Fruit fly (Drosophila melanogaster): ENCODE measurements around the gene pug.

pug gene

DNA sequence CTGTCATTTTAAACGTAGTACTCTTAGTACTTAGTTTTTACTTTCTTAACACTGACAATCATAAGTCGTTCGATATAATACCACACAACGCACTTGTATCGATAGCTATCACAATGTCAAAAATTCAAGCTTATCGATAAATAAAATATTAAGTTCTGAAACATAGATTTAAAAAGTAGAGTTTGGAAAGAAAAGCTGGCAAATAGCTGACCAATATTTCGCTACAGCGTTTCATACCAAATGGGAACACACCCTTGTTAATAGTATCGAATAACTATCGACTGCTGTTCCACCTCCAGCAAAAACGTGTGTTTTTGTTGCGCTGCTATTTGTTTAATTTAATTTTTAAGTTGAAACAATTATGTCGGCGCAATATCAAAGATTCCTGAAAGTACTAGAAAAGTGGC lies at the start of gene pug, which contains the start of the genes CG14683 and CG46459:
Gene pug, plus strand, starts transcription at position 164 of the 407 bp plus-strand sequence.
Gene CG14683, plus strand, starts transcription at position 277 of the 407 bp plus-strand sequence.
Gene CG46459, plus strand, starts transcription at position 277 of the 407 bp plus-strand sequence.
- TF ChIP-seq usp (GFP tag; optimal IDR thresholded peaks at IDR 0.05) (no peak), psq (optimal IDR thresholded peaks at IDR 0.05) (no peak), EcR (GFP tag; optimal IDR thresholded peaks at IDR 0.05) (no peak), CG8478 (optimal IDR thresholded peaks at IDR 0.05) (no peak), Dll (optimal IDR thresholded peaks at IDR 0.05) (no peak), pan (optimal IDR thresholded peaks at IDR 0.05) (no peak)

DNA sequence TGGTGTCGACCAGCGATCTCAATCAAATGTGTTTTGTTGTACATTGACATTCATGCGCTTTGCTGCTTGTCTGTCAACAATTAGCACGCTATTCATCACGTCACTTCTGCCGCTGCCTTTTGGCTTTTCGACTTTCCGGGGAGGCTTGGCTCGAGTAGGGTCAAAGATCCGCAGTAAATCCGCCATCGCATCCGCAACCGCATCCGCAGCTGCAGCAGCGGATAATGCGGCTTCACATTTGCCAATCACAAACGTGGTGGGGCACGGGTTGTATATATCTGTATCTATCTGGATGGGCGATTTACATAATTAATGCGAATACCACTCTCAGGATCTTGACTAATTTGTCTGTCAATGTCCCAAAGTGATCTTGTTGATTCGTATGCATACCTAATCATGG lies 49.2 kb upstream of the pug start:
- no peak for TF ChIP-seq psq (optimal IDR thresholded peaks at IDR 0.05)
- TF ChIP-seq usp (GFP tag; optimal IDR thresholded peaks at IDR 0.05): no peak
- TF ChIP-seq Dll (optimal IDR thresholded peaks at IDR 0.05): no peak
- no peak for TF ChIP-seq pan (optimal IDR thresholded peaks at IDR 0.05)
- no peak for TF ChIP-seq CG8478 (optimal IDR thresholded peaks at IDR 0.05)
- no peak for TF ChIP-seq EcR (GFP tag; optimal IDR thresholded peaks at IDR 0.05)

DNA sequence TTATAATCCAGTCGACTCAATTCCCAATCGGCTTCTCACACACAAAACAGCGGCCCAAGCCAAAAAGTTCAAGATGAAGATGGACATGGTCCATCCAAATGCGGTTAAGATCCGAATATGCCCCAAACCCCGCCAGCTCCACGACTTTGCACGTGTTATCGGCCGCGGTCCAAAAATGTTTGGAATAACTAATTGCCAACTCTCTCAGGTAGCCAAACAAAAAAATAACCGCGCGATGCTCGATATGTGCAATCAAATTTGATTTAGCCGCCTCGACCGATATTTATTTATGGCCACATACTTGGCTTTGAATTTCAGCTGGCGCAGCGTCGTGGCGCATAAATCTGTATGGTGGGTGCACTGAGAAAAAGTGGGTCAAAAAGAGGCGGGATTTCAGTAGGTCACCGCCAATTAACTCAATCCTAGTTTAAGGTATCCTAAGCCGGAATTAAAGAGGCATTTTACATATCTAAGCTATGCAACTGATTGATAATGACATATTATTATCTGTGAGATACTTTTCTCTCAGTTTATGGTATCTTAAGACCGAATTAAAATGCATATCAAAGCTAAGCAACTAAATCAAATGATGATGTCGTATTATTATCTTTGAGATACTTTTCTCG lies 47.7 kb upstream of the pug start:
- TF ChIP-seq psq (optimal IDR thresholded peaks at IDR 0.05) (no peak), CG8478 (optimal IDR thresholded peaks at IDR 0.05) (no peak), EcR (GFP tag; optimal IDR thresholded peaks at IDR 0.05) (no peak), usp (GFP tag; optimal IDR thresholded peaks at IDR 0.05) (no peak), Dll (optimal IDR thresholded peaks at IDR 0.05) (no peak), pan (optimal IDR thresholded peaks at IDR 0.05) (no peak)

DNA sequence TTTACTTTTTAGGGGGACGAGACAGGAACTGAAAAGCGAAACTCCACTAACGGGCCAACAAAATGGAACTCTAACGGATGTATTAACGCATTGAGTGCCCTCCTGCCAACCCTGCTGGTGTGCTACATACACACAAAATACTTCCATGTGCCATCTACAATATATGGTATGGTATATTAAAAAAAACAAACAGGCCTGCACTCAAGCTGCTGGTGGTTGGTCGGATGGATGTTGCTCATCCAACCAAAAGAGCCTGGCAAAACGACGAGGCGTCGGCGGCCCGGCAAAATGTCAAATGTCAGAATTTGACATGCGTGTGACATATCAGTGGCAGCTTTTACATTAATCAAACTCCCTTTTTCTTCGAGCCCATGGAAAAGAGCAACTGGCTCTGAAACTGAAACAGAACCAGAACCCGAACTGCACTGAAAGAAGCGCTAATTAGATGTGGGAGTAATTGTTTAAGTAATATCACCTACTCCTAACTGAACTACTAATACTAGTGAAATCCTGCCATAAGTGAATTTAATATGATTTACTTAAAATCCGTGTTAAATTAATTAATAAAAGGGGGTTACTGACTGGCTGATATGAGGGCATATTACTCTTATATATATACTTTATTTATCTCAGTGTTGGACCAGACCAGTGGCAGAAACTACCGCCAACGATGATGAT lies 45.6 kb upstream of the pug start:
- no peak for TF ChIP-seq Dll (optimal IDR thresholded peaks at IDR 0.05)
- no peak for TF ChIP-seq psq (optimal IDR thresholded peaks at IDR 0.05)
- TF ChIP-seq CG8478 (optimal IDR thresholded peaks at IDR 0.05): no peak
- TF ChIP-seq EcR (GFP tag; optimal IDR thresholded peaks at IDR 0.05): no peak
- no peak for TF ChIP-seq usp (GFP tag; optimal IDR thresholded peaks at IDR 0.05)
- no peak for TF ChIP-seq pan (optimal IDR thresholded peaks at IDR 0.05)

DNA sequence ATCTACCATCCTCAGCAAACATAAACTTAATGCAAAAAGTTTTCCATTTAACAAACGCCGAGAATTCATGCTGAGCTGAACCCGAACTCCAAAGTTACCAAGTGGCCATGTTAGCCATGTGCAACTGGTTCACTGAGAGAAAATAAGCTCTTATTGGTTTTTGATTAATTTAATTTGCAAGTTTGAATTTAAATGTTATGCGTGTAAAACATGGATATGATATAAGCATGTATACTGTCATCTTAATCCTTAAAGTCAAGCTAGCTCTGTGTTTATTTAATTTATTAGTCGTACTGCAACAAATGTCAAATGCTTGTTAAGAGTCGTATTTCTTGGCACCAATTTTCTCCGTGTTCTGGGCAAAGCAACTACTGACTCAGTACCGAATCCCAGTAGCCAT lies 41.7 kb upstream of the pug start:
- TF ChIP-seq EcR (GFP tag; optimal IDR thresholded peaks at IDR 0.05) (no peak), pan (optimal IDR thresholded peaks at IDR 0.05) (no peak), usp (GFP tag; optimal IDR thresholded peaks at IDR 0.05) (no peak), Dll (optimal IDR thresholded peaks at IDR 0.05) (no peak), psq (optimal IDR thresholded peaks at IDR 0.05) (no peak), CG8478 (optimal IDR thresholded peaks at IDR 0.05) (no peak)

DNA sequence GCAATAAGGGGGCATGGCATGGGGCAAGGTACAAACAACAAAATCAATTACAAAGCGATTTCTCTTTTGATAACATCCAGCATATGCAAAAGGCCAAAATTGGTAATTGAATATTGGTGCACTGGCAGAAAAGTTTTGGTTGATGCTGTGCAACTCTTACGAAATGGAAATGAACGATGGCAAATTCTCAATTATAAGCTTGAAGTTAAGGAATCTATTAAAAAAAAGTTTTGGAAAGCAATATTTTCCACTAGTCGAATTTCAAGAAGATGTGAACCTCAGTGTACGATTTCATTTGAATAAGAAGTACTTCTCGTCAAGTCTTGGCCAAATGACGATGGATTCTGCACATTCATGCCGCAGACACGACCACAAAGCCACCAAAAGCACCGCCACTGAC lies 40.4 kb upstream of the pug start:
- TF ChIP-seq EcR (GFP tag; optimal IDR thresholded peaks at IDR 0.05) (no peak), Dll (optimal IDR thresholded peaks at IDR 0.05) (no peak), pan (optimal IDR thresholded peaks at IDR 0.05) (no peak), CG8478 (optimal IDR thresholded peaks at IDR 0.05) (no peak), usp (GFP tag; optimal IDR thresholded peaks at IDR 0.05) (no peak), psq (optimal IDR thresholded peaks at IDR 0.05) (no peak)

DNA sequence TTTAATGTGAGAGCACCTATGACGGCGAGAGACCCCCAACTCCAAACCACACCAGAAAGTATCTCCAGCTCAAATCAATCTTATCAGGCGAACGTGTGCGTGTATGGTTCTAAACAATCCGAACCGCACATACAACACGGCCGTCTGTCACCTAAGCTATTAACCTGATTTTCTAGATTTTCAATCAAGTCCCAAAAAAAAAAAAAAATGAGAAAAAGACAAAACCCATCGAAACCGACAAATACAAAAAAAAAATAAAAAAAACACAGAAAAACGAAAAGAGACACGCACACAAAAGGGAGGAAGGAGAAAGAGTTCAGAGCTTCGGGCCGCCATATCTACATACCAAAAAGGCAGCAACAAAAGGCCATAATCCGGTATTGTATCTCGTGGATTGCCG lies 39.8 kb upstream of the pug start:
- TF ChIP-seq pan (optimal IDR thresholded peaks at IDR 0.05) (no peak), usp (GFP tag; optimal IDR thresholded peaks at IDR 0.05) (no peak), psq (optimal IDR thresholded peaks at IDR 0.05) (no peak), CG8478 (optimal IDR thresholded peaks at IDR 0.05) (no peak), Dll (optimal IDR thresholded peaks at IDR 0.05) (no peak), EcR (GFP tag; optimal IDR thresholded peaks at IDR 0.05) (no peak)

DNA sequence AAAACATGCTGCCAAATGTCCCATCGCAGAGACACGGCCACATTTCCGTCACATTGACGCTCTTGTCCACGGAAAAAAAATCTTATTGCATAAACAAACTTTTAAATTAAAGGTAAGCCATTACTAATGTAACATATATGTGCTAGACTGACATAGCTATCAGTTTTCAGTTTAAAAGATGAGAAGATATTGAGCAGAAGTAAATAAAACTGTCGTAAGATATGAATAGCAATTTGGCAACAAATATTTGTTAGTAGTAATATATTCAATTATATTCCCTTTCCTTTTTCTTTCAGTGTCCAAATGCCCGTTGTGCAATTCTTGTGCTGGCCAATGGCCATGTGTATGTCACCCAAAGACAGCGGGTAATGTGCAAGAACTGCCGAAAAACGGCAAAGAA lies 37.6 kb upstream of the pug start:
- TF ChIP-seq usp (GFP tag; optimal IDR thresholded peaks at IDR 0.05) (no peak), CG8478 (optimal IDR thresholded peaks at IDR 0.05) (no peak), EcR (GFP tag; optimal IDR thresholded peaks at IDR 0.05) (no peak), Dll (optimal IDR thresholded peaks at IDR 0.05) (no peak), pan (optimal IDR thresholded peaks at IDR 0.05) (no peak), psq (optimal IDR thresholded peaks at IDR 0.05) (no peak)

DNA sequence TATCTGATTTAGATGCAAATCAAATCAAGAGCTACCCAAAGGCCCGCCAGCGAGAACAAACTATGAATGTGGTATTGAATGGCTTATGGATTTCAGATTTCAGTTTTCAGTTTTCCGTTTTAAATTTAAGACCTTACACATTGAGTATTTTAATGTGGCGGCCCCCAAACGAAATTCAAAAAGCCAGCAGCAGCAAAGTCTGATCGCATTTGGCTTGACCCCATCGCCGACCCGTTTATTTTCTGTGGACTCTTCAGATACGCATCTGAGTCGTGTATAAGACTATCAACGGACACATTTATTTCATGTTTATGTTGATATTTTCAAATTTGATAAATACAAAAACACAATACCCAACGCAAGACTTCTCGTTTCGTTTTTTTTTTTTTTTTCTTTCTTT lies 36.8 kb upstream of the pug start:
- TF ChIP-seq CG8478 (optimal IDR thresholded peaks at IDR 0.05): no peak
- no peak for TF ChIP-seq Dll (optimal IDR thresholded peaks at IDR 0.05)
- TF ChIP-seq psq (optimal IDR thresholded peaks at IDR 0.05): no peak
- no peak for TF ChIP-seq usp (GFP tag; optimal IDR thresholded peaks at IDR 0.05)
- TF ChIP-seq pan (optimal IDR thresholded peaks at IDR 0.05): no peak
- TF ChIP-seq EcR (GFP tag; optimal IDR thresholded peaks at IDR 0.05): no peak

DNA sequence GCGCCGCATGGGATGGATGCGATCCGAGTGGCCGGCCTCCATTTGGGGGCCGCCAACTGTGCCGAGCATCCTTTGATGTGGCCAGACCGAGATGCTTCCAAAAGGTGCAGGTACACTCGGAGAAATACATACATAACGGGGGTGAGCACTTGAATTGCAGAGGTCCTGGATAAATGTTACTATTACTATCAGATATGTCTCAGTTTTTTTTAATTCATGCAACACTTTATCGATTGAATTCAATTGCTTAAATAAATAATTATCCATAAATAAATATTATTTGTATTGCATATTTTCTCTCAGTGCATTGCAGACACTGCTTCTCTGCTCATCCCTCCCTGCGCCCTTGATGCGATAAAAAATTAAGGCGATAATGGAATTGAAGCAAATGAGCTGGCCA lies 35.2 kb upstream of the pug start:
- TF ChIP-seq EcR (GFP tag; optimal IDR thresholded peaks at IDR 0.05) (no peak), pan (optimal IDR thresholded peaks at IDR 0.05) (no peak), usp (GFP tag; optimal IDR thresholded peaks at IDR 0.05) (no peak), CG8478 (optimal IDR thresholded peaks at IDR 0.05) (no peak), psq (optimal IDR thresholded peaks at IDR 0.05) (no peak), Dll (optimal IDR thresholded peaks at IDR 0.05) (no peak)

DNA sequence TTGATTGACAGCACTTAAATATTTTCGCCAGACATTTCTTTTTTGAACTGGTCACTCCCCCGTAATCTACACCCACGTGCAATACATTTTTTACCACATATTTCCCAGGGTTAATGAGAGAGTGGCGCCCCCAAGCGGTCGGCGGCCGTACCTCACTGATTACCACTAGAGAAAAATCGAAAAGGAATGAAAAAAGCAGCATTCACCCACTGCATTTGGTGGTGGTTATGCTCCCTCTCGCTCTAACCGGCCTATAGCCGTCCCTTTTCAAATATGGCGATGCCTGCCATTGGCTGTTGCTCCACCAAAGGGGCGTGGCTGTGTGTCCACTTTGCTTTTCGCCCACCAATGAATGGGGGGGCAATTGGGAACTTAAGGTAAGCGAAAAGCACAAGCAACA lies 31.4 kb upstream of the pug start:
- TF ChIP-seq pan (optimal IDR thresholded peaks at IDR 0.05) (no peak), CG8478 (optimal IDR thresholded peaks at IDR 0.05) (peak; percentile 39)

DNA sequence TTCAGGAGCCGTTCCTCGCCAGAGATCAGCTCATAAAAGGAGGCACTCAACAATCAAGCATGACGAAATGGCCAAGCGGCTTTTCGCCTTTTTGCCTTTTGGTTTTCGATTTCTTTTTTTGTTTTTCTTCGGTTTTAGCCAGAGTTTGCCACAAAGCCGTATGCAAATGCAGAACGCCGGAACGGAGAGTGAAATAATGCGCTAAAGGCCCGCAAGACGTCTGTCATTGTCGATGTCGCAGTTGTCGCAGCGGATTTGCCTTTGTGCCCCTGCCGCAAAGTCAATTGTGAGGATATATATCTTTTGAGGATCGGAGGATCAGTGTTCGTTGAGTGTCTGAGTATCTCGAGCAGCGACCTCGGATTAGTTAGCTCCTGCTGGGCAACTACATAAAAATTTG lies 28.4 kb upstream of the pug start:
- no peak for TF ChIP-seq CG8478 (optimal IDR thresholded peaks at IDR 0.05)
- TF ChIP-seq EcR (GFP tag; optimal IDR thresholded peaks at IDR 0.05): no peak
- TF ChIP-seq pan (optimal IDR thresholded peaks at IDR 0.05): no peak
- no peak for TF ChIP-seq usp (GFP tag; optimal IDR thresholded peaks at IDR 0.05)

All from whole organism.